Fruit fly (Drosophila melanogaster): ENCODE results near the gene SMSr.

dm6 chr3L:7371290-7371689 lies 10.0 kb downstream of the SMSr start:
- no peak for TF ChIP-seq CG11617 (GFP tag; optimal IDR thresholded peaks at IDR 0.05)
- peak; percentile 46 for TF ChIP-seq kay (GFP tag; ENCODE audit: borderline replicate concordance)
- no peak for TF ChIP-seq CG7101 (tag; optimal IDR thresholded peaks at IDR 0.05)
- TF ChIP-seq tj (GFP tag; optimal IDR thresholded peaks at IDR 0.05): no peak
- no peak for TF ChIP-seq ovo (GFP tag; optimal IDR thresholded peaks at IDR 0.05)
- TF ChIP-seq cnc (optimal IDR thresholded peaks at IDR 0.05): no peak
- no peak for TF ChIP-seq Clk (GFP tag; optimal IDR thresholded peaks at IDR 0.05)
- TF ChIP-seq CG7045 (GFP tag; optimal IDR thresholded peaks at IDR 0.05): no peak
- TF ChIP-seq Crg-1 (GFP tag; optimal IDR thresholded peaks at IDR 0.05): no peak
- TF ChIP-seq pad (GFP tag; optimal IDR thresholded peaks at IDR 0.05): no peak

Measured in whole organism, adult.